Fruit fly (Drosophila melanogaster) whole organism, wandering third instar larva: Measurements from ENCODE around the gene CG13841.

Source experiments
- Abd-B ChIP-seq: fragments of >200 bp; optimal IDR thresholded peaks from 2 replicates; lab custom pipeline; 2017; ENCODE audit warnings: missing biosample characterization, missing genetic modification characterization
- CG32264 ChIP-seq: fragments of 200-800 bp; sonication (Bioruptor generic); optimal IDR thresholded peaks from 2 replicates; lab custom pipeline; 2016; ENCODE audit warnings: missing biosample characterization, missing genetic modification characterization
- CG9705 ChIP-seq: fragments of 200-800 bp; sonication (Bioruptor generic); optimal IDR thresholded peaks from 2 replicates; lab custom pipeline; 2018; ENCODE audit warnings: missing biosample characterization, mild to moderate bottlenecking, missing genetic modification characterization
- CrebA ChIP-seq: fragments of 200-800 bp; sonication (Bioruptor generic); optimal IDR thresholded peaks from 2 replicates; lab custom pipeline; 2016; ENCODE audit warnings: missing biosample characterization, mild to moderate bottlenecking, missing genetic modification characterization, borderline replicate concordance
- Dfd ChIP-seq: fragments of >200 bp; optimal IDR thresholded peaks from 2 replicates; lab custom pipeline; 2017; ENCODE audit warnings: missing biosample characterization, missing genetic modification characterization
- Dif ChIP-seq: fragments of 200-275, 200-300 bp; sonication (Bioruptor generic); optimal IDR thresholded peaks from 2 replicates; lab custom pipeline; 2018; ENCODE audit warnings: missing biosample characterization, missing genetic modification characterization; ENCODE audit not compliant: partially characterized antibody
- GATAd ChIP-seq: sonication (Bioruptor generic); optimal IDR thresholded peaks from 2 replicates; lab custom pipeline; 2016; ENCODE audit warnings: missing biosample characterization, missing genetic modification characterization
- Hr78 ChIP-seq: fragments of >200 bp; optimal IDR thresholded peaks from 2 replicates; lab custom pipeline; 2017; ENCODE audit warnings: missing biosample characterization, missing genetic modification characterization
- Hr83 ChIP-seq: fragments of 200-300 bp; sonication (Bioruptor generic); optimal IDR thresholded peaks from 2 replicates; lab custom pipeline; 2016; ENCODE audit warnings: missing biosample characterization, mild to moderate bottlenecking, missing genetic modification characterization, moderate library complexity; ENCODE audit not compliant: poor library complexity, severe bottlenecking
- Mio ChIP-seq: sonication (Bioruptor generic); optimal IDR thresholded peaks from 2 replicates; lab custom pipeline; 2016; ENCODE audit warnings: missing biosample characterization, missing genetic modification characterization
- N ChIP-seq: fragments of >200 bp; optimal IDR thresholded peaks from 2 replicates; lab custom pipeline; 2018; ENCODE audit warnings: missing biosample characterization, missing external identifiers, missing genetic modification characterization
- OdsH ChIP-seq: fragments of 200-800 bp; sonication (Bioruptor generic); optimal IDR thresholded peaks from 2 replicates; lab custom pipeline; 2016; ENCODE audit warnings: missing biosample characterization, mild to moderate bottlenecking, missing genetic modification characterization
- Rel ChIP-seq, 2 experiments: fragments of 200-800 bp; sonication (Bioruptor generic) in 1 of 2; optimal IDR thresholded peaks; 2 replicates in 1 of 2; 3 replicates in 1 of 2; lab custom pipeline; 2016 to 2019; ENCODE audit warnings: mild to moderate bottlenecking in 2 of 2, missing biosample characterization in 2 of 2, missing genetic modification characterization in 2 of 2, moderate library complexity in 1 of 2
- Sp1 ChIP-seq: fragments of 200-800 bp; sonication (Bioruptor generic); optimal IDR thresholded peaks from 3 replicates; lab custom pipeline; 2019; ENCODE audit warnings: missing biosample characterization, mild to moderate bottlenecking, missing genetic modification characterization, moderate library complexity
- Vsx2 ChIP-seq: fragments of 200-300, 225-300 bp; sonication (Bioruptor generic); optimal IDR thresholded peaks from 2 replicates; lab custom pipeline; 2018; ENCODE audit warnings: missing biosample characterization, missing genetic modification characterization; ENCODE audit not compliant: partially characterized antibody
- br ChIP-seq: fragments of 200-800 bp; sonication (Bioruptor generic); optimal IDR thresholded peaks from 2 replicates; lab custom pipeline; 2016; ENCODE audit warnings: missing biosample characterization, missing genetic modification characterization
- brk ChIP-seq: fragments of 200-800 bp; sonication (Bioruptor generic); optimal IDR thresholded peaks from 2 replicates; lab custom pipeline; 2016; ENCODE audit warnings: missing biosample characterization, mild to moderate bottlenecking, missing genetic modification characterization
- dl ChIP-seq, 2 experiments: fragments of 175-275, 200-275 bp in 1 of 2; fragments of 200-275 bp in 1 of 2; sonication (Bioruptor generic); optimal IDR thresholded peaks; lab custom pipeline; 2018; ENCODE audit warnings: mild to moderate bottlenecking in 2 of 2, missing biosample characterization in 2 of 2, missing genetic modification characterization in 2 of 2, moderate library complexity in 2 of 2; ENCODE audit not compliant: partially characterized antibody in 2 of 2, insufficient read depth in 1 of 2
- dmrt93B ChIP-seq: fragments of 200-800 bp; sonication (Bioruptor generic); optimal IDR thresholded peaks from 2 replicates; lab custom pipeline; 2018; ENCODE audit warnings: missing biosample characterization, mild to moderate bottlenecking, missing genetic modification characterization
- dsf ChIP-seq: sonication (Bioruptor generic); optimal IDR thresholded peaks from 2 replicates; lab custom pipeline; 2016; ENCODE audit warnings: missing biosample characterization, missing genetic modification characterization, borderline replicate concordance
- ey ChIP-seq: fragments of 200-800 bp; sonication (Bioruptor generic); optimal IDR thresholded peaks from 2 replicates; lab custom pipeline; 2016; ENCODE audit warnings: missing biosample characterization, missing genetic modification characterization
- foxo ChIP-seq, 2 experiments: fragments of 200-800 bp; sonication (Bioruptor generic); optimal IDR thresholded peaks; 2 replicates in 1 of 2; 3 replicates in 1 of 2; lab custom pipeline; 2016 to 2017; ENCODE audit warnings: missing biosample characterization in 2 of 2, missing genetic modification characterization in 2 of 2
- fru ChIP-seq: fragments of 200-800 bp; sonication (Bioruptor generic); optimal IDR thresholded peaks from 3 replicates; lab custom pipeline; 2016; ENCODE audit warnings: missing biosample characterization, mild to moderate bottlenecking, missing genetic modification characterization
- h ChIP-seq: fragments of 200-800 bp; sonication (Bioruptor generic); optimal IDR thresholded peaks from 3 replicates; lab custom pipeline; 2016; ENCODE audit warnings: missing biosample characterization, mild to moderate bottlenecking, missing genetic modification characterization
- jim ChIP-seq: fragments of 175-275, 200-325 bp; sonication (Bioruptor generic); optimal IDR thresholded peaks from 2 replicates; lab custom pipeline; 2016; ENCODE audit warnings: missing biosample characterization, mild to moderate bottlenecking, missing genetic modification characterization
- lola ChIP-seq: fragments of >200 bp; optimal IDR thresholded peaks from 2 replicates; lab custom pipeline; 2017; ENCODE audit warnings: missing biosample characterization, missing genetic modification characterization
- pan ChIP-seq: fragments of >200 bp; optimal IDR thresholded peaks from 2 replicates; lab custom pipeline; 2017
- psq ChIP-seq: fragments of 200-800 bp; sonication (Bioruptor generic); optimal IDR thresholded peaks from 3 replicates; lab custom pipeline; 2017; ENCODE audit warnings: missing biosample characterization, mild to moderate bottlenecking, missing genetic modification characterization, moderate library complexity
- rgr ChIP-seq: fragments of 200-800 bp; sonication (Bioruptor generic); optimal IDR thresholded peaks from 3 replicates; lab custom pipeline; 2016; ENCODE audit warnings: missing biosample characterization, mild to moderate bottlenecking, missing genetic modification characterization
- sage ChIP-seq: fragments of 200-800 bp; sonication (Bioruptor generic); optimal IDR thresholded peaks from 2 replicates; lab custom pipeline; 2016; ENCODE audit warnings: missing biosample characterization, mild to moderate bottlenecking, missing genetic modification characterization
- sv ChIP-seq: fragments of 200-800 bp; sonication (Bioruptor generic); optimal IDR thresholded peaks from 3 replicates; lab custom pipeline; 2016; ENCODE audit warnings: missing biosample characterization, missing genetic modification characterization
- tai ChIP-seq: sonication (Bioruptor generic); optimal IDR thresholded peaks from 2 replicates; lab custom pipeline; 2016; ENCODE audit warnings: missing biosample characterization, missing genetic modification characterization
- usp ChIP-seq: fragments of >200 bp; optimal IDR thresholded peaks from 2 replicates; lab custom pipeline; 2017; ENCODE audit warnings: missing biosample characterization, missing genetic modification characterization
- woc ChIP-seq: sonication (Bioruptor generic); optimal IDR thresholded peaks from 2 replicates; lab custom pipeline; 2016; ENCODE audit warnings: missing biosample characterization, mild to moderate bottlenecking, missing genetic modification characterization

CG13841 gene

DNA sequence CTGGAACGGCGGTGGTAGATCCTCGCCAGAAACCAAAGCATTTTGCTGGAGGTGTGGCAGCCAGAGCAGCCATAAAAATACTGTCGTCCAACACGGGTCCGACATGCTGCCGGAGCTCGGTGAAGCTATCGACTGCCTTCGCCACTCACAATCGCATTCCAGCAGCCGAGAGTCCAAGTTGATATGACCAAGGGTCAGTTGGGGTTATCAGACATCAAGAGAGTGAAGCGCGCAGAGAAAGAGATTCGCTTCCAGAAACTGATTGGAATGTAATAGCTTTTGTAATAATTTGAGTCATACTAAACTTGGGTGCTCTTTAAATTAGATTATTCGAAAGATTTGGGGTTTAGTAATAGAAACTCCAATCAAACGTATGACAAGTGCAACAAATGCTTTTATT lies 3.9 kb downstream of the CG13841 start, which contains the start of gene Nepl14:
Gene Nepl14, minus strand, starts transcription at position 125 of the 400 bp plus-strand sequence.
- TF ChIP-seq lola (no peak), dmrt93B (no peak), CrebA (GFP tag; lab: Kevin White, UChicago) (no peak), brk (GFP tag; lab: Kevin White, UChicago) (no peak), tai (no peak), fru (no peak), h (GFP tag; lab: Kevin White, UChicago) (no peak), dl (GFP tag; optimal IDR thresholded peaks at IDR 0.05; lab: Kevin White, UChicago; ENCODE audit: insufficient read depth in 1 of 2, partially characterized antibody in 2 of 2) (no peak), sv (GFP tag; lab: Kevin White, UChicago) (no peak), ey (GFP tag; lab: Kevin White, UChicago) (no peak), Hr83 (GFP tag; lab: Kevin White, UChicago) (no peak), rgr (no peak), Abd-B (no peak), OdsH (GFP tag; lab: Kevin White, UChicago) (no peak), Vsx2 (GFP tag; lab: Kevin White, UChicago) (no peak), dsf (no peak), psq (GFP tag; lab: Kevin White, UChicago) (no peak), usp (no peak)

DNA sequence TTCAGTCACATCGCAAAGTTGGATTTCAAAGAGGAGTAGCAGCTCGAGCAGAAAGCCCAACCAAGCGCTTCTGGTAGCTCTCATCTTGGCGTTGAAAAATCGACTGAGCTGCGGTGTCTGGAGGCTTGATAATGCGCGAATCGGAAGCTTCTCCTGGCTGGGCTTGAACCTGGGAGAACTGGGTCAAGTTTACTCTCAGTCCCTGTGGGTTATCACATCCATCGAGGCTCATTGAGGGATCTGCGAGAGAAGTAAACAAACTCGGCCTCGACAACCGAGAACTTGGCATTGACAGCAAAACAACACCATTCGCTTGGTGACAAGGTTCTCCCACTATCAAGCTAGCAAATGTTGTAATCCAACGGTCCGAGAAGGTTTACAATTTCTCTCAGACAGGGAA lies 6.5 kb downstream of the CG13841 start, which contains the start of gene Nepl13:
Gene Nepl13, minus strand, starts transcription at position 89 of the 400 bp plus-strand sequence.
- TF ChIP-seq Dfd (no peak), jim (GFP tag; lab: Kevin White, UChicago) (no peak), N (GFP tag; lab: Kevin White, UChicago) (no peak), br (GFP tag; lab: Kevin White, UChicago) (no peak), Hr83 (GFP tag; lab: Kevin White, UChicago) (no peak)

DNA sequence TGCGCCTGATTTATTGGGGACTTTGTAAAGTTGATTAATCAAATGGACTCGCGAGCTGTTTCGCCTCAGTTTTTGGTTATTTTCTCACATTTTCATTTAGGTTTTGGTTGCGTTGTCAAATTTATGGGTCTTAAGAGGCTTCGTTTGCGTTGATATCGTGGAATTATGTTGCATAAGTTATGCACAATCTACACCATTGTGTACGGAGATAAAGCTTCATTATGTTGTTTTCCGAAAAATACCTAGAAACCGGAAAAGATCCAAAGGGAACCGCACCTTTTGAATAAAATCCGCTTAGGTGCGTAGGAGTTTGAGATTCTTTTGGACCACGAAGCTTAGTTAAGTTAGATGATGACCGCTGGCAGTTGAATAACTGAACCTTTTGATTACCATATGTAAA lies 10.4 kb downstream of the CG13841 start:
- TF ChIP-seq fru (no peak), foxo (GFP tag; optimal IDR thresholded peaks at IDR 0.05; lab: Kevin White, UChicago) (no peak), Mio (GFP tag; lab: Kevin White, UChicago) (no peak), brk (GFP tag; lab: Kevin White, UChicago) (no peak), Abd-B (no peak)
- TF ChIP-seq, all 38 proteins: peak for 0

DNA sequence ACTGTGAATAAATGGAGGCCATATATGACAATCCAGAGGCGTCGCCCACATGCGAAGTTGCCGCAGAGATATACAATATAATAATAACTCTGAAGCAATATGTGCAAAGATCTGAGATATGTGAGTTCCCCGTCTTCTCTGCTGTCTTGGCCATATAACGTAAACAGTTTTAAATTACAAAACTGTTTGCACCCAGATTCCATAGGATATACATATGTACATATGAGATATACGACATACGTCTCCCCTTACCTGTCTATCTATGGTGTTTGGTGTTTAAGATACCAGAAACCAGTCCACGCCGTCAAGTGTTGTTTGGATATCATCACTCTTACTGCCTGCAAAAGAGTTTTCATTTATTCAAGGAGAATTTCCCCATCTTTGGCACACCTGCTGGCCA lies 11.2 kb downstream of the CG13841 start:
- TF ChIP-seq Rel (GFP tag; optimal IDR thresholded peaks at IDR 0.05; lab: Kevin White, UChicago): no peak
- peak; percentile 51 for TF ChIP-seq Rel (tag; optimal IDR thresholded peaks at IDR 0.05; lab: Kevin White, UChicago)
- TF ChIP-seq GATAd (GFP tag; lab: Kevin White, UChicago): no peak

DNA sequence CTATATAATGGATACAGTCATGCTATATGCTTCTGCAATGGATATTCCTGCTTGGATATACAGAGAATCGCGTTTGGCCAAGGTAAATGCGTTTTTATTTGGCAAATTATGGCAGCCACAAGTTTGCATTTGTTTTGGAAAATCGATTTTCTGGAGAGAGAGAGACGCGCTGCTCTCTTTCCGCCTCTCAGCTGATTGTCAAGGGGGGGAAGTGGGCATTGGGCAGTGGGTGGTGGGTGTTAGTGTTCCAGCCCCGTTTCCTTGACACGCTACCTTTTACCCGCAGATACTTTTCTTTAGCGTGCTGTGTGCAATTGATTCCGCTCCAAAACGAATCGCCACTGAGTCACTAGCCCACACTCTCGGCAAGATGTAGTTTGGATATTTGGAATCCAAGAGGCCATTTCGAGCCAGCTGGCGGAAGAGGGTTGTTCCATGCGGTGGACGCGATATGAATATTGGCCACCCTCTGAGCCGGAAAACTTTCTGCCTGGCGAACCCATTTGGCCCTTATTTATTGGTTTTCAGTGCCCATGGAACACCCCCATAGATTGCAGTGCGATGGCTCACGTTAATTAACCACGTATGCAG lies 12.2 kb downstream of the CG13841 start:
- TF ChIP-seq dl (GFP tag; optimal IDR thresholded peaks at IDR 0.05; lab: Kevin White, UChicago; ENCODE audit: insufficient read depth in 1 of 2, partially characterized antibody in 2 of 2): peak in 1 of 2 experiments; percentile 8
- TF ChIP-seq GATAd (GFP tag; lab: Kevin White, UChicago): no peak

DNA sequence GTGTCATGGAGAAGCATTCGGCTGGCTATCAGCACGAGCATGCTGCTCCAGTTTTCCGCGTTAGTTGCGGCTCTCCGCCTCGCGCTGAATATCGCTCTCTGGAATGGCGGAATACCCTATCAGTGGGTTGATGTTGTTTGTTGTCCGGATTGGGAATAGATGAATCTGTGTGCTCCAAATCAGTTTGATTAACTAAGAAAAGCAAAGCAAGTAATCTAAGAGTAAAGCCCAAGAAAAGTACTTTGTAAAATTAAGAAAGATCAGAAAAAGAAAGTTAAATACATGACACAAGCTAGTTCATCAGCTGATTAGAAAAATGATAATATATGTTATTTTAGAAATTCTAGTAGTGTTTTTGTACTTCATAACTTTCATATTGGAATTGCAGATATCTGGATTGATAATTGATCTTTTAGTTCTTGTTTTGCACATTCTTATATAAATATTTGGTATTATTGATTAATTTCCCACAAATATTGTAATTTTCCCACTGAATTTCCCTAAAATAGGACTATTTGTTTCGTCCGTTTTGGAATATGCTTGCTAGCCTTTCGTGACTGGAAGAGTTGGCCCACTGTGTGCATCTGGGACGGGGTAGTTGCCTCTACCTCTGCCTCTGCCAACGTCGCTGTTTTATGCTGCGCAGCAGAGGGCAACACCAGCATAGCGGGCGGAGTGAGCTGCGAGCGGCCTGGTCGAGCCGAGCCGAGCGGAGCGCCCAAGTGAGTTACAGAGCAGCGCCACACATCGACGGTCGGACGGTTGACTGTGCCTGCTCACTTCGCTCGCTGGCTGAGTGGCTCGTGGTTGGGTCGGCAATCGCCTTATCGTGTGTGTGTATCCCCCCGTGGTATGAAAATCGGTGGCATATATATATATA lies 13.4 kb downstream of the CG13841 start:
- TF ChIP-seq jim (GFP tag; lab: Kevin White, UChicago) (no peak), foxo (GFP tag; optimal IDR thresholded peaks at IDR 0.05; lab: Kevin White, UChicago) (peak in 1 of 2 experiments; percentile 33), dsf (no peak), h (GFP tag; lab: Kevin White, UChicago) (peak; percentile 22), Vsx2 (GFP tag; lab: Kevin White, UChicago) (no peak), Sp1 (GFP tag; lab: Kevin White, UChicago) (no peak), rgr (peak; percentile 19), Dfd (no peak), GATAd (GFP tag; lab: Kevin White, UChicago) (no peak), dl (GFP tag; optimal IDR thresholded peaks at IDR 0.05; lab: Kevin White, UChicago; ENCODE audit: insufficient read depth in 1 of 2, partially characterized antibody in 2 of 2) (peak in 1 of 2 experiments; percentile 53), CG32264 (no peak), Dif (GFP tag; lab: Kevin White, UChicago) (peak; percentile 62), CG9705 (GFP tag; lab: Kevin White, UChicago) (no peak), sage (GFP tag; lab: Kevin White, UChicago) (no peak), pan (lab: Kevin White, UChicago) (no peak), brk (GFP tag; lab: Kevin White, UChicago) (no peak), Hr78 (GFP tag; lab: Kevin White, UChicago) (no peak), Mio (GFP tag; lab: Kevin White, UChicago) (no peak), ey (GFP tag; lab: Kevin White, UChicago) (peak; percentile 5), OdsH (GFP tag; lab: Kevin White, UChicago) (no peak), lola (no peak), woc (GFP tag; lab: Kevin White, UChicago) (no peak), fru (peak; percentile 6), psq (GFP tag; lab: Kevin White, UChicago) (no peak), N (GFP tag; lab: Kevin White, UChicago) (no peak)
